Fruit fly (Drosophila melanogaster) whole organism, embryonic: Measurements from ENCODE around the gene pug.

ENCODE experiments used
- Atf3 ChIP-seq: fragments of 200-800 bp; sonication (Bioruptor generic); optimal IDR thresholded peaks from 3 replicates; lab custom pipeline; 2016; ENCODE audit warnings: missing biosample characterization, missing genetic modification characterization
- BtbVII ChIP-seq: fragments of 200-800 bp; sonication (Bioruptor generic); optimal IDR thresholded peaks from 3 replicates; lab custom pipeline; 2017; ENCODE audit warnings: missing biosample characterization, mild to moderate bottlenecking, missing genetic modification characterization
- CG10462 ChIP-seq: fragments of 200-800 bp; sonication (Bioruptor generic); optimal IDR thresholded peaks from 2 replicates; lab custom pipeline; 2016; ENCODE audit warnings: missing biosample characterization, missing genetic modification characterization
- CG17328 ChIP-seq: fragments of 200-800 bp; sonication (Bioruptor generic); IDR thresholded peaks from 2 replicates; pipeline ENCODE4 v1.3.6; 2022; ENCODE audit warnings: missing biosample characterization, missing genetic modification characterization
- CG4707 ChIP-seq: fragments of 200-800 bp; sonication (Bioruptor generic); optimal IDR thresholded peaks from 2 replicates; lab custom pipeline; 2018; ENCODE audit warnings: missing biosample characterization, mild to moderate bottlenecking, missing genetic modification characterization, moderate library complexity
- CG7928 ChIP-seq: fragments of 200-800 bp; sonication (Bioruptor generic); optimal IDR thresholded peaks from 2 replicates; lab custom pipeline; 2017; ENCODE audit warnings: missing biosample characterization, mild to moderate bottlenecking, missing genetic modification characterization
- Kr ChIP-seq: fragments of 200-800 bp; sonication (Bioruptor generic); optimal IDR thresholded peaks from 2 replicates; lab custom pipeline; 2017; ENCODE audit warnings: missing biosample characterization, mild to moderate bottlenecking, missing genetic modification characterization
- NFAT ChIP-seq: fragments of 200-800 bp; sonication (Bioruptor generic); IDR thresholded peaks from 2 replicates; pipeline ENCODE4 v1.3.6; 2022; ENCODE audit warnings: missing biosample characterization, missing genetic modification characterization
- btn ChIP-seq: fragments of 200-800 bp; sonication (Bioruptor generic); optimal IDR thresholded peaks from 2 replicates; lab custom pipeline; 2016; ENCODE audit warnings: missing biosample characterization, missing genetic modification characterization
- eve ChIP-seq, 2 experiments: fragments of >200 bp; optimal IDR thresholded peaks; 2 replicates each; lab custom pipeline; 2017; ENCODE audit warnings: missing biosample characterization in 2 of 2, missing genetic modification characterization in 2 of 2
- h ChIP-seq: fragments of >200 bp; optimal IDR thresholded peaks from 2 replicates; lab custom pipeline; 2017
- tio ChIP-seq: fragments of 200-800 bp; sonication (Bioruptor generic); optimal IDR thresholded peaks from 2 replicates; lab custom pipeline; 2017; ENCODE audit warnings: missing biosample characterization, missing genetic modification characterization, inconsistent platforms

dm6 chr3R:10747650-10748049 lies 51.3 kb downstream of the pug start:
- no peak for TF ChIP-seq CG10462 (GFP tag; lab: Kevin White, UChicago)
- TF ChIP-seq CG17328 (GFP tag; lab: Robert Waterston, UW) = no peak
- no peak for TF ChIP-seq h (lab: Kevin White, UChicago)
- no peak for TF ChIP-seq eve (GFP tag; optimal IDR thresholded peaks at IDR 0.05; lab: Kevin White, UChicago)
- TF ChIP-seq BtbVII (GFP tag; lab: Kevin White, UChicago) = no peak
- no peak for TF ChIP-seq NFAT (GFP tag; lab: Robert Waterston, UW)
- no peak for TF ChIP-seq tio (GFP tag; lab: Kevin White, UChicago)
- TF ChIP-seq CG7928 (GFP tag; lab: Kevin White, UChicago) = no peak
- no peak for TF ChIP-seq CG4707 (GFP tag; lab: Kevin White, UChicago)
- TF ChIP-seq Kr (GFP tag; lab: Kevin White, UChicago) = no peak
- TF ChIP-seq Atf3 (GFP tag; lab: Kevin White, UChicago) = no peak
- TF ChIP-seq btn (GFP tag; lab: Kevin White, UChicago) = no peak
